Fruit fly (Drosophila melanogaster): ENCODE data around the gene HP1D3csd.
A peak's percentile ranks its signal among the peaks of the same experiment; 100 is the strongest.

Gene HP1D3csd

DNA sequence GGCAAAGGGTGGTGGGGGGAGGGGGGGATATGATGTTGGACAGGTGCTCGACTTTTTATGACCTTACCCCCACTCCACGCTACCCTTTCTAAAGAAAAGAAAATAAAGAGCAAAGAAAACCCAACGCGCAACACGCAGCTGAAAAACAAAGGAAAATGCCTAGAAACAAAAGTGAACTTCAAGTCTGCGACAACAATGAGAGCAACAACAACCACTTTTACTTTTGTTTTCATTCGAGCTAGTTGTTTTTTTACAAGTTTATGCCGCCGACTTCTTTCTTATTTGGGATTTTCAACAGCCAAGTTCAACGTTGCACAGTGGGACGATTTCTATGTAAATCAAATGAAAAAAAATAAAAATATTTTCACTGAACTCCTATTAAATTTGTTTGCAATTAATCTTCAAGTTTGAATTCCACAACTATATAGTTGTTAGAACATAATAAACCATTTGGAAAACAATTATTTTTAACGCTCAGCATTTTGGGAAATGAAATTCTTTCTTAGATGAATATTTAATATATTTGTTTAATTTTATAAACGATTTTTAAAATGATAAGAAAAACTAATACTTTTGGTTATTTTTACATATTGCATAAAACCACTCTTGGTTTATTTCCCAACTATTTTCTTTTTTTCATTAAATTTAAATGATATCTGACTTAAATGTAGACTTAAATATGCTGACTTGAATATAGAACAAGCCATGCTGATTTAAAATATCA is 34.7 kb downstream of the HP1D3csd start (continued):
- TF ChIP-seq CG14050 (GFP tag; IDR thresholded peaks at IDR 0.05) (no peak), dmrt99B (tag; optimal IDR thresholded peaks at IDR 0.05) (peak; percentile 70), CG10267 (tag; optimal IDR thresholded peaks at IDR 0.05) (peak; percentile 31), odd (GFP tag; optimal IDR thresholded peaks at IDR 0.05) (peak; percentile 27), Ptx1 (GFP tag; IDR thresholded peaks at IDR 0.05) (no peak), Neu2 (GFP tag; optimal IDR thresholded peaks at IDR 0.05; ENCODE audit: borderline replicate concordance) (no peak), ewg (GFP tag; optimal IDR thresholded peaks at IDR 0.05) (peak; percentile 14), bsh (GFP tag; optimal IDR thresholded peaks at IDR 0.05) (peak; percentile 10 to 50), CG10979 (tag; optimal IDR thresholded peaks at IDR 0.05) (peak; percentile 58), cwo (GFP tag; optimal IDR thresholded peaks at IDR 0.05) (peak; percentile 28), gem (tag; optimal IDR thresholded peaks at IDR 0.05) (peak; percentile 75), CG9727 (GFP tag; optimal IDR thresholded peaks at IDR 0.05) (peak; percentile 65), CG10147 (GFP tag; optimal IDR thresholded peaks at IDR 0.05) (peak; percentile 22), fd102C (GFP tag; optimal IDR thresholded peaks at IDR 0.05) (no peak), C15 (GFP tag; IDR thresholded peaks at IDR 0.05) (no peak), CG11504 (tag; optimal IDR thresholded peaks at IDR 0.05) (peak; percentile 76), lab (GFP tag; optimal IDR thresholded peaks at IDR 0.05) (peak; percentile 20), CG15269 (tag; optimal IDR thresholded peaks at IDR 0.05) (peak; percentile 40), CG13424 (tag; optimal IDR thresholded peaks at IDR 0.05) (peak; percentile 38), CG16815 (GFP tag; optimal IDR thresholded peaks at IDR 0.05) (peak; percentile 24), Hr3 (GFP tag; optimal IDR thresholded peaks at IDR 0.05) (peak; percentile 37), CG6689 (GFP tag; IDR thresholded peaks at IDR 0.05) (peak; percentile 42; the same call in 1 of the 2 replicates)

DNA sequence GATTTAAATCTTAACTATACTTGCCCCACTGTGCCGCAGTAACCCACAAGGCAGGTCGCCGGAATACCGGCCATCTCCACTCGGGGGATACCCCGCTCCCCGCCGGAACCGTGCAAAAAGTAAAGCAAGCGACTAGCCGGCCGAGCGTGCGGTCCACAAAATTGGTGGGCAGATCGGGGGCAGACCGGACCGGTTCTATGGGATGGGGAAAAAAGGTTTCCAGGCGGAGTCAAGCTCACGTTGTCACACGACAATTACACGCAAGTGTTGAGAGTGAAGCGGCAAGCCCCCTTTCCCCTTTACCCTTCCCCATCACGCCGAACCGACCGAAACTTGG is 35.3 kb downstream of the HP1D3csd start:
- TF ChIP-seq Med (GFP tag) (peak; percentile 55), CG8924 (tag; optimal IDR thresholded peaks at IDR 0.05) (peak; percentile 20), nom (GFP tag; optimal IDR thresholded peaks at IDR 0.05) (peak; percentile 26), CG17361 (GFP tag; IDR thresholded peaks at IDR 0.05) (peak; percentile 26; the same call in 2 of the 3 replicates), Asciz (GFP tag; optimal IDR thresholded peaks at IDR 0.05) (no peak), rib (GFP tag; IDR thresholded peaks at IDR 0.05) (peak; percentile 32; the same call in 1 of the 2 replicates), CG34422 (GFP tag; IDR thresholded peaks at IDR 0.05) (no peak), Max (GFP tag; optimal IDR thresholded peaks at IDR 0.05) (no peak), fd102C (GFP tag; optimal IDR thresholded peaks at IDR 0.05) (no peak), CG9932 (GFP tag; IDR thresholded peaks at IDR 0.05) (0 out of 2 replicates have a peak, but pooled peaks have one; percentile 8), sens (GFP tag) (no peak), Abd-B (GFP tag; optimal IDR thresholded peaks at IDR 0.05) (no peak), crc (GFP tag; optimal IDR thresholded peaks at IDR 0.05) (no peak), luna (GFP tag; optimal IDR thresholded peaks at IDR 0.05) (no peak), B-H2 (GFP tag; optimal IDR thresholded peaks at IDR 0.05) (no peak), pan (optimal IDR thresholded peaks at IDR 0.05) (no peak), pan (GFP tag; optimal IDR thresholded peaks at IDR 0.05 in 1 of 2, IDR thresholded peaks at IDR 0.05 in 1 of 2) (peak in 1 of 2 experiments; percentile 20), CG10321 (GFP tag; IDR thresholded peaks at IDR 0.05) (no peak), CG32532 (GFP tag; IDR thresholded peaks at IDR 0.05) (0 out of 2 replicates have a peak, but pooled peaks have one; percentile 13), Sry-β (GFP tag; optimal IDR thresholded peaks at IDR 0.05) (no peak), CG10959 (GFP tag; IDR thresholded peaks at IDR 0.05) (no peak), Blimp-1 (GFP tag; optimal IDR thresholded peaks at IDR 0.05) (peak; percentile 64), Gsc (GFP tag; IDR thresholded peaks at IDR 0.05) (no peak), CHES-1-like (GFP tag; optimal IDR thresholded peaks at IDR 0.05) (no peak), Kr (GFP tag; optimal IDR thresholded peaks at IDR 0.05) (no peak), CG8281 (tag; optimal IDR thresholded peaks at IDR 0.05) (no peak), zen (tag; optimal IDR thresholded peaks at IDR 0.05) (no peak), CG12236 (GFP tag; optimal IDR thresholded peaks at IDR 0.05) (no peak)
